Fruit fly (Drosophila melanogaster): ENCODE results near the gene Sarm.
A peak's percentile ranks its signal among the peaks of the same experiment; 100 is the strongest.

Sarm gene

dm6 chr3L:8137448-8137906 is 73.8 kb downstream of the Sarm start, which contains the start of the genes Setx and mus301 (continued):
- no peak for TF ChIP-seq CG15269 (tag; optimal IDR thresholded peaks at IDR 0.05)
- TF ChIP-seq hbn (GFP tag; IDR thresholded peaks at IDR 0.05; ENCODE audit: partially characterized antibody) = no peak
- TF ChIP-seq Nf-YA (GFP tag; IDR thresholded peaks at IDR 0.05) = no peak
- peak; percentile 27 for TF ChIP-seq CG11398 (GFP tag; optimal IDR thresholded peaks at IDR 0.05)
- TF ChIP-seq Elba2 (GFP tag; optimal IDR thresholded peaks at IDR 0.05) = peak; percentile 98
- TF ChIP-seq sisA (GFP tag; IDR thresholded peaks at IDR 0.05) = peak; percentile 78
- peak; percentile 90 for TF ChIP-seq chn (GFP tag; optimal IDR thresholded peaks at IDR 0.05)
- peak; percentile 78 for TF ChIP-seq slou (GFP tag; optimal IDR thresholded peaks at IDR 0.05)
- TF ChIP-seq her (GFP tag; optimal IDR thresholded peaks at IDR 0.05) = peak; percentile 36
- TF ChIP-seq E2f2 (GFP tag; IDR thresholded peaks at IDR 0.05) = peak; percentile 91
- peak; percentile 89 for TF ChIP-seq Abd-B (GFP tag; optimal IDR thresholded peaks at IDR 0.05)
- TF ChIP-seq YL-1 (GFP tag; optimal IDR thresholded peaks at IDR 0.05) = peak; percentile 86
- no peak for TF ChIP-seq Dfd (GFP tag; optimal IDR thresholded peaks at IDR 0.05)
- TF ChIP-seq CG11504 (tag; optimal IDR thresholded peaks at IDR 0.05) = no peak
- peak; percentile 11 for TF ChIP-seq corto (GFP tag; optimal IDR thresholded peaks at IDR 0.05)
- peak; percentile 74 for TF ChIP-seq Atf3 (GFP tag; optimal IDR thresholded peaks at IDR 0.05)
- no peak for TF ChIP-seq Sox102F (GFP tag; optimal IDR thresholded peaks at IDR 0.05)
- TF ChIP-seq D19B (GFP tag; optimal IDR thresholded peaks at IDR 0.05) = no peak
- peak; percentile 82 for TF ChIP-seq fu2 (GFP tag; optimal IDR thresholded peaks at IDR 0.05)
- peak; percentile 94 for TF ChIP-seq CG12659 (GFP tag; optimal IDR thresholded peaks at IDR 0.05)
- no peak; the same call in 1 of the 2 replicates for TF ChIP-seq Scr (GFP tag; IDR thresholded peaks at IDR 0.05; ENCODE audit: partially characterized antibody)
- 0 out of 3 replicates have a peak, but pooled peaks have one; percentile 24 for TF ChIP-seq Optix (GFP tag; IDR thresholded peaks at IDR 0.05)
- TF ChIP-seq CG11456 (GFP tag; IDR thresholded peaks at IDR 0.05) = peak; percentile 87
- peak; percentile 2 for TF ChIP-seq CG7271 (tag; optimal IDR thresholded peaks at IDR 0.05)
- peak; percentile 58 for TF ChIP-seq CTCF (GFP tag; optimal IDR thresholded peaks at IDR 0.05)
- peak; percentile 87 for TF ChIP-seq CG9437 (GFP tag; optimal IDR thresholded peaks at IDR 0.05)
- TF ChIP-seq CG18599 (GFP tag; optimal IDR thresholded peaks at IDR 0.05) = no peak
- peak; percentile 84 for TF ChIP-seq bab2 (GFP tag; optimal IDR thresholded peaks at IDR 0.05)
- TF ChIP-seq sima (GFP tag; optimal IDR thresholded peaks at IDR 0.05) = peak; percentile 52
- 0 out of 3 replicates have a peak, but pooled peaks have one; percentile 28 for TF ChIP-seq C15 (GFP tag; IDR thresholded peaks at IDR 0.05)
- peak; percentile 68 for TF ChIP-seq CG32532 (GFP tag; IDR thresholded peaks at IDR 0.05)
- no peak for TF ChIP-seq CG43689 (GFP tag; IDR thresholded peaks at IDR 0.05)
- TF ChIP-seq ATbp (GFP tag; optimal IDR thresholded peaks at IDR 0.05) = peak; percentile 30
- peak; percentile 58; the same call in 1 of the 2 replicates for TF ChIP-seq CG6689 (GFP tag; IDR thresholded peaks at IDR 0.05)
- peak; percentile 85 for TF ChIP-seq CHES-1-like (GFP tag; optimal IDR thresholded peaks at IDR 0.05)
- TF ChIP-seq CG2202 (tag; optimal IDR thresholded peaks at IDR 0.05) = peak; percentile 49
- TF ChIP-seq seq (GFP tag; IDR thresholded peaks at IDR 0.05) = no peak
- no peak for TF ChIP-seq abd-A (tag; optimal IDR thresholded peaks at IDR 0.05)
- peak; percentile 45; the same call in 1 of the 2 replicates for TF ChIP-seq CG8765 (GFP tag; IDR thresholded peaks at IDR 0.05)
- peak; percentile 79 for TF ChIP-seq CG18764 (GFP tag; optimal IDR thresholded peaks at IDR 0.05)
- TF ChIP-seq fd3F (GFP tag; optimal IDR thresholded peaks at IDR 0.05) = peak; percentile 63
- peak; percentile 75 for TF ChIP-seq CG9609 (GFP tag; optimal IDR thresholded peaks at IDR 0.05)
- peak; percentile 47 for TF ChIP-seq crc (GFP tag; optimal IDR thresholded peaks at IDR 0.05)
- TF ChIP-seq CG17359 (tag; optimal IDR thresholded peaks at IDR 0.05) = no peak
- TF ChIP-seq chinmo (GFP tag; IDR thresholded peaks at IDR 0.05; ENCODE audit: partially characterized antibody) = no peak
- TF ChIP-seq crp (GFP tag; optimal IDR thresholded peaks at IDR 0.05) = peak in 1 of 2 experiments; percentile 52
- TF ChIP-seq wdn (GFP tag; IDR thresholded peaks at IDR 0.05) = peak; percentile 66; the same call in 1 of the 2 replicates
- TF ChIP-seq wor (GFP tag; IDR thresholded peaks at IDR 0.05) = no peak
- TF ChIP-seq ken (GFP tag; IDR thresholded peaks at IDR 0.05) = peak; percentile 70; the same call in 1 of the 3 replicates
- peak; percentile 67 for TF ChIP-seq tgo (GFP tag; IDR thresholded peaks at IDR 0.05)
- TF ChIP-seq CG17802 (tag; optimal IDR thresholded peaks at IDR 0.05) = peak; percentile 35

Data from whole organism, embryonic.